Fruit fly (Drosophila melanogaster) whole organism, embryonic: ENCODE data around the gene CG15878.

Experiments
- Abd-B ChIP-seq: fragments of 200-800 bp; sonication (Bioruptor generic); optimal IDR thresholded peaks from 2 replicates; lab custom pipeline; 2018; ENCODE audit warnings: missing biosample characterization, mild to moderate bottlenecking, missing genetic modification characterization, moderate library complexity
- C15 ChIP-seq: fragments of 200-800 bp; sonication (Bioruptor generic); IDR thresholded peaks from 3 replicates; pipeline ENCODE4 v1.3.6; 2022; ENCODE audit warnings: missing biosample characterization, missing genetic modification characterization
- CG10274 ChIP-seq: fragments of 200-800 bp; sonication (Bioruptor generic); optimal IDR thresholded peaks from 3 replicates; lab custom pipeline; 2017; ENCODE audit warnings: missing biosample characterization, mild to moderate bottlenecking, missing genetic modification characterization
- CG11398 ChIP-seq: fragments of 200-800 bp; sonication (Bioruptor generic); optimal IDR thresholded peaks from 2 replicates; lab custom pipeline; 2016; ENCODE audit warnings: missing biosample characterization, missing genetic modification characterization
- CG11695 ChIP-seq: fragments of 200-800 bp; sonication (Bioruptor generic); IDR thresholded peaks from 3 replicates; pipeline ENCODE4 v1.3.6; 2022; ENCODE audit warnings: missing biosample characterization, missing genetic modification characterization
- CG15514 ChIP-seq: fragments of 200-800 bp; sonication (Bioruptor generic); optimal IDR thresholded peaks from 3 replicates; lab custom pipeline; 2017; ENCODE audit warnings: missing biosample characterization, missing genetic modification characterization, mild to moderate bottlenecking, moderate library complexity, missing genetic modification reagents
- CG15696 ChIP-seq: fragments of 200-800 bp; sonication (Bioruptor generic); optimal IDR thresholded peaks from 2 replicates; lab custom pipeline; 2019; ENCODE audit warnings: missing biosample characterization, mild to moderate bottlenecking, missing genetic modification characterization, moderate library complexity
- CG17802 ChIP-seq: fragments of 200-800 bp; sonication (Bioruptor generic); optimal IDR thresholded peaks from 2 replicates; lab custom pipeline; 2018; ENCODE audit warnings: missing biosample characterization, mild to moderate bottlenecking, missing genetic modification characterization, moderate library complexity
- CG2120 ChIP-seq: fragments of 200-800 bp; sonication (Bioruptor generic); optimal IDR thresholded peaks from 3 replicates; lab custom pipeline; 2016; ENCODE audit warnings: missing biosample characterization, missing genetic modification characterization
- CG31224 ChIP-seq: fragments of 200-800 bp; sonication (Bioruptor generic); IDR thresholded peaks from 2 replicates; pipeline ENCODE4 v1.3.6; 2022; ENCODE audit warnings: missing biosample characterization, missing genetic modification characterization
- CG4360 ChIP-seq: fragments of 200-800 bp; sonication (Bioruptor generic); IDR thresholded peaks from 2 replicates; pipeline ENCODE4 v1.3.6; 2022; ENCODE audit warnings: missing biosample characterization, missing genetic modification characterization
- CG4820 ChIP-seq: fragments of 200-800 bp; sonication (Bioruptor generic); optimal IDR thresholded peaks from 3 replicates; lab custom pipeline; 2016; ENCODE audit warnings: missing biosample characterization, missing genetic modification characterization
- CG5245 ChIP-seq: fragments of 200-800 bp; sonication (Bioruptor generic); optimal IDR thresholded peaks from 3 replicates; lab custom pipeline; 2016; ENCODE audit warnings: missing biosample characterization, missing genetic modification characterization
- CG6791 ChIP-seq: fragments of 200-800 bp; sonication (Bioruptor generic); IDR thresholded peaks from 3 replicates; pipeline ENCODE4 v1.3.6; 2022; ENCODE audit warnings: missing biosample characterization, missing genetic modification characterization; ENCODE audit not compliant: partially characterized antibody
- CG6813 ChIP-seq: fragments of 200-800 bp; sonication (Bioruptor generic); optimal IDR thresholded peaks from 2 replicates; lab custom pipeline; 2017; ENCODE audit warnings: missing biosample characterization, missing genetic modification characterization, mild to moderate bottlenecking, moderate library complexity, missing genetic modification reagents
- CG7987 ChIP-seq: fragments of 200-800 bp; sonication (Bioruptor generic); optimal IDR thresholded peaks from 2 replicates; lab custom pipeline; 2018; ENCODE audit warnings: missing biosample characterization, mild to moderate bottlenecking, missing genetic modification characterization, moderate library complexity
- CG9609 ChIP-seq: fragments of 200-800 bp; sonication (Bioruptor generic); optimal IDR thresholded peaks from 3 replicates; lab custom pipeline; 2016; ENCODE audit warnings: missing biosample characterization, missing genetic modification characterization
- Dll ChIP-seq: fragments of 200-800 bp; sonication (Bioruptor generic); IDR thresholded peaks from 4 replicates; pipeline ENCODE4 v1.3.6; 2022; ENCODE audit warnings: missing biosample characterization, missing genetic modification characterization; ENCODE audit not compliant: partially characterized antibody
- Dp ChIP-seq: fragments of 200-800 bp; sonication (Bioruptor generic); optimal IDR thresholded peaks from 2 replicates; lab custom pipeline; 2018; ENCODE audit warnings: missing biosample characterization, mild to moderate bottlenecking, missing genetic modification characterization, moderate library complexity
- Dref ChIP-seq: fragments of 200-800 bp; sonication (Bioruptor generic); IDR thresholded peaks from 2 replicates; pipeline ENCODE4 v1.3.6; 2022; ENCODE audit warnings: missing biosample characterization, missing genetic modification characterization
- HLH4C ChIP-seq: fragments of 200-800 bp; sonication (Bioruptor generic); IDR thresholded peaks from 3 replicates; pipeline ENCODE4 v1.3.6; 2022; ENCODE audit warnings: missing biosample characterization, missing genetic modification characterization; ENCODE audit not compliant: partially characterized antibody
- HLHmδ ChIP-seq: fragments of 200-800 bp; sonication (Bioruptor generic); optimal IDR thresholded peaks from 2 replicates; lab custom pipeline; 2018; ENCODE audit warnings: missing biosample characterization, mild to moderate bottlenecking, missing genetic modification characterization, moderate library complexity
- Meics ChIP-seq: fragments of 200-800 bp; sonication (Bioruptor generic); optimal IDR thresholded peaks from 2 replicates; lab custom pipeline; 2017; ENCODE audit warnings: missing biosample characterization, mild to moderate bottlenecking, missing genetic modification characterization
- Neu2 ChIP-seq: fragments of 200-800 bp; sonication (Bioruptor generic); optimal IDR thresholded peaks from 3 replicates; lab custom pipeline; 2016; ENCODE audit warnings: missing biosample characterization, missing genetic modification characterization, borderline replicate concordance
- Oaz ChIP-seq: fragments of 200-800 bp; sonication (Bioruptor generic); IDR thresholded peaks from 2 replicates; pipeline ENCODE4 v1.3.6; 2022; ENCODE audit warnings: missing biosample characterization, missing genetic modification characterization
- Opbp ChIP-seq: fragments of 200-800 bp; sonication (Bioruptor generic); IDR thresholded peaks from 3 replicates; pipeline ENCODE4 v1.3.6; 2022; ENCODE audit warnings: missing biosample characterization, missing genetic modification characterization; ENCODE audit not compliant: partially characterized antibody
- Side ChIP-seq: fragments of 200-800 bp; sonication (Bioruptor generic); optimal IDR thresholded peaks from 2 replicates; lab custom pipeline; 2016; ENCODE audit warnings: missing biosample characterization, missing genetic modification characterization
- Stat92E ChIP-seq, 3 experiments: fragments of >200 bp in 2 of 3; fragments of 200-800 bp in 1 of 3; sonication (Bioruptor generic) in 1 of 3; optimal IDR thresholded peaks; 2 replicates each; lab custom pipeline; 2017 to 2019; ENCODE audit warnings: missing biosample characterization in 3 of 3, missing genetic modification characterization in 3 of 3, mild to moderate bottlenecking in 1 of 3, moderate library complexity in 1 of 3
- Taf1 ChIP-seq: fragments of 200-800 bp; sonication (Bioruptor generic); IDR thresholded peaks from 2 replicates; pipeline ENCODE4 v1.3.6; 2022; ENCODE audit warnings: missing biosample characterization, missing genetic modification characterization
- Xbp1 ChIP-seq: fragments of 200-800 bp; sonication (Bioruptor generic); optimal IDR thresholded peaks from 3 replicates; lab custom pipeline; 2016; ENCODE audit warnings: missing biosample characterization, mild to moderate bottlenecking, missing genetic modification characterization
- cg ChIP-seq: fragments of 200-800 bp; sonication (Bioruptor generic); optimal IDR thresholded peaks from 3 replicates; lab custom pipeline; 2019; ENCODE audit warnings: missing biosample characterization, mild to moderate bottlenecking, missing genetic modification characterization, moderate library complexity
- chif ChIP-seq, 2 experiments: fragments of 200-800 bp; sonication (Bioruptor generic); optimal IDR thresholded peaks; 3 replicates each; lab custom pipeline; 2016; ENCODE audit warnings: missing biosample characterization in 2 of 2, missing genetic modification characterization in 2 of 2
- dpn ChIP-seq, 2 experiments: fragments of 200-800 bp; sonication (Bioruptor generic); optimal IDR thresholded peaks; 3 replicates each; lab custom pipeline; 2016; ENCODE audit warnings: missing biosample characterization in 2 of 2, missing genetic modification characterization in 2 of 2
- ewg ChIP-seq: fragments of 200-800 bp; sonication (Bioruptor generic); optimal IDR thresholded peaks from 3 replicates; lab custom pipeline; 2017; ENCODE audit warnings: mild to moderate bottlenecking, missing biosample characterization, missing genetic modification reagents, missing genetic modification characterization
- ham ChIP-seq: fragments of 200-800 bp; sonication (Bioruptor generic); IDR thresholded peaks from 2 replicates; pipeline ENCODE4 v1.3.6; 2022; ENCODE audit warnings: missing biosample characterization, missing genetic modification characterization
- hb ChIP-seq: fragments of 200-800 bp; sonication (Bioruptor generic); IDR thresholded peaks from 3 replicates; pipeline ENCODE4 v1.3.6; 2022; ENCODE audit warnings: missing biosample characterization, missing genetic modification characterization; ENCODE audit not compliant: partially characterized antibody
- insv ChIP-seq, 2 experiments: fragments of 200-800 bp; sonication (Bioruptor generic); optimal IDR thresholded peaks; 3 replicates each; lab custom pipeline; 2016 to 2018; ENCODE audit warnings: missing biosample characterization in 2 of 2, missing genetic modification characterization in 2 of 2
- jigr1 ChIP-seq: fragments of 200-800 bp; sonication (Bioruptor generic); IDR thresholded peaks from 3 replicates; pipeline ENCODE4 v1.3.6; 2022; ENCODE audit warnings: missing biosample characterization, missing genetic modification characterization
- mam ChIP-seq: fragments of 200-800 bp; sonication (Bioruptor generic); optimal IDR thresholded peaks from 3 replicates; lab custom pipeline; 2016; ENCODE audit warnings: missing biosample characterization, missing genetic modification characterization
- ro ChIP-seq: fragments of 200-800 bp; sonication (Bioruptor generic); IDR thresholded peaks from 2 replicates; pipeline ENCODE4 v1.3.6; 2022; ENCODE audit warnings: missing biosample characterization, missing genetic modification characterization
- row ChIP-seq: fragments of 200-800 bp; sonication (Bioruptor generic); IDR thresholded peaks from 3 replicates; pipeline ENCODE4 v1.3.6; 2022; ENCODE audit warnings: missing biosample characterization, missing genetic modification characterization
- shn ChIP-seq: fragments of 200-800 bp; sonication (Bioruptor generic); optimal IDR thresholded peaks from 3 replicates; lab custom pipeline; 2016; ENCODE audit warnings: missing biosample characterization, missing genetic modification characterization
- tgo ChIP-seq: fragments of 200-800 bp; sonication (Bioruptor generic); IDR thresholded peaks from 3 replicates; pipeline ENCODE4 v1.3.6; 2022; ENCODE audit warnings: missing biosample characterization, missing genetic modification characterization
- tio ChIP-seq: fragments of 200-800 bp; sonication (Bioruptor generic); optimal IDR thresholded peaks from 2 replicates; lab custom pipeline; 2017; ENCODE audit warnings: missing biosample characterization, missing genetic modification characterization, inconsistent platforms
- unpg ChIP-seq: fragments of 200-800 bp; sonication (Bioruptor generic); optimal IDR thresholded peaks from 3 replicates; lab custom pipeline; 2018; ENCODE audit warnings: missing biosample characterization, mild to moderate bottlenecking, missing genetic modification characterization, moderate library complexity
- vfl ChIP-seq: fragments of 200-800 bp; sonication (Bioruptor generic); optimal IDR thresholded peaks from 2 replicates; lab custom pipeline; 2016; ENCODE audit warnings: missing biosample characterization, missing genetic modification characterization
- zf30C ChIP-seq: fragments of 200-800 bp; sonication (Bioruptor generic); optimal IDR thresholded peaks from 3 replicates; lab custom pipeline; 2018; ENCODE audit warnings: missing biosample characterization, mild to moderate bottlenecking, missing genetic modification characterization

Gene CG15878

DNA sequence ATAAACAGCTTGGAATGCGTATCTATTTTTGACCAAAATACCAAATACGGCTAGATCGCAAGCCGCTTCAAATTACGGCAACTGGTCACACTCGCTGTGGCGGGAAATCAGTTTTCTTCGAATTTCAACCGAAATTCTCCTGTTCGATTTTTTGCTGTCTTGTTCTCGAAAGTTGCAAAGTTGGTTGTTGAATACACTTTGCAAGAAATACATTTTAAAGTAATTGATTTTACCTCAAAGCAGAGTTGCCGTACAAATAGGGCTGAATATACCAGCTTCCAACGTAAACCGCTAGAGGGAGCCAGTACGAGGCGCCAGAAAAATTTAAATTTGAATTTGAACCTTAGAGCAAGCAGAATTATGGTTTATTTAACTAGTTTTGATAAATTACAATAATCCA, 24.7 kb upstream of the CG15878 start, which contains the start of gene CG9018 (continued):
- TF ChIP-seq Dll (GFP tag; lab: Robert Waterston, UW) (no peak), ro (GFP tag; lab: Robert Waterston, UW) (no peak), CG15514 (peak; percentile 48), CG7987 (GFP tag; lab: Kevin White, UChicago) (no peak), CG31224 (GFP tag; lab: Robert Waterston, UW) (no peak), vfl (GFP tag; lab: Kevin White, UChicago) (no peak), CG6813 (GFP tag; lab: Kevin White, UChicago) (no peak), ham (GFP tag; lab: Robert Waterston, UW) (no peak), dpn (GFP tag; optimal IDR thresholded peaks at IDR 0.05; lab: Kevin White, UChicago) (peak in 1 of 2 experiments; percentile 29), tgo (GFP tag; lab: Robert Waterston, UW) (no peak), CG2120 (GFP tag; lab: Kevin White, UChicago) (no peak), hb (GFP tag; lab: Robert Waterston, UW) (no peak), mam (no peak), jigr1 (GFP tag; lab: Robert Waterston, UW) (no peak), Side (GFP tag; lab: Kevin White, UChicago) (no peak), HLHmδ (GFP tag; lab: Kevin White, UChicago) (no peak), HLH4C (GFP tag; lab: Robert Waterston, UW) (no peak), zf30C (GFP tag; lab: Kevin White, UChicago) (no peak), CG4360 (no peak), CG9609 (no peak), Xbp1 (GFP tag; lab: Kevin White, UChicago) (no peak), CG11398 (GFP tag; lab: Kevin White, UChicago) (no peak), tio (no peak), row (GFP tag; lab: Robert Waterston, UW) (0 out of 3 replicates have a peak, but pooled peaks have one; percentile 5), chif (GFP tag; optimal IDR thresholded peaks at IDR 0.05; lab: Kevin White, UChicago) (no peak), cg (GFP tag; lab: Kevin White, UChicago) (no peak), Abd-B (GFP tag; lab: Kevin White, UChicago) (no peak), CG15696 (tag; lab: Kevin White, UChicago) (no peak), Neu2 (GFP tag; lab: Kevin White, UChicago) (no peak), CG4820 (no peak), C15 (no peak), unpg (no peak), Dp (GFP tag; lab: Kevin White, UChicago) (peak; percentile 94), Stat92E (GFP tag; optimal IDR thresholded peaks at IDR 0.05; lab: Kevin White, UChicago) (peak in 1 of 3 experiments; percentile 9), Taf1 (GFP tag; lab: Robert Waterston, UW) (no peak), insv (GFP tag; optimal IDR thresholded peaks at IDR 0.05; lab: Kevin White, UChicago) (no peak), CG17802 (tag; lab: Kevin White, UChicago) (no peak), CG11695 (GFP tag; lab: Robert Waterston, UW) (no peak), CG6791 (GFP tag; lab: Robert Waterston, UW) (no peak), Oaz (GFP tag; lab: Robert Waterston, UW) (no peak), ewg (no peak), Opbp (GFP tag; lab: Robert Waterston, UW) (peak; percentile 39; the same call in 1 of the 3 replicates), shn (GFP tag; lab: Kevin White, UChicago) (no peak), CG10274 (no peak), Meics (GFP tag; lab: Kevin White, UChicago) (no peak), Dref (GFP tag; lab: Robert Waterston, UW) (no peak), CG5245 (GFP tag; lab: Kevin White, UChicago) (no peak)
